Fruit fly (Drosophila melanogaster) whole organism, embryonic: Measurements from ENCODE around the gene CG2767.

Source experiments
- CG10543 ChIP-seq: fragments of 200-800 bp; sonication (Bioruptor generic); optimal IDR thresholded peaks from 3 replicates; lab custom pipeline; 2017; ENCODE audit warnings: missing biosample characterization, mild to moderate bottlenecking, missing genetic modification characterization, moderate library complexity
- CG12219 ChIP-seq: fragments of 200-800 bp; sonication (Bioruptor generic); optimal IDR thresholded peaks from 3 replicates; lab custom pipeline; 2018; ENCODE audit warnings: missing biosample characterization, mild to moderate bottlenecking, missing genetic modification characterization
- CG12299 ChIP-seq: fragments of 200-800 bp; sonication (Bioruptor generic); optimal IDR thresholded peaks from 2 replicates; lab custom pipeline; 2018; ENCODE audit warnings: missing biosample characterization, mild to moderate bottlenecking, missing genetic modification characterization
- CG12942 ChIP-seq: fragments of 200-800 bp; sonication (Bioruptor generic); optimal IDR thresholded peaks from 3 replicates; lab custom pipeline; 2016; ENCODE audit warnings: missing biosample characterization, missing genetic modification characterization
- CG1602 ChIP-seq: fragments of 200-800 bp; sonication (Bioruptor generic); optimal IDR thresholded peaks from 3 replicates; lab custom pipeline; 2016; ENCODE audit warnings: missing biosample characterization, missing genetic modification characterization
- CG16779 ChIP-seq: fragments of 200-800 bp; sonication (Bioruptor generic); IDR thresholded peaks from 2 replicates; pipeline ENCODE4 v1.3.6; 2022; ENCODE audit warnings: missing biosample characterization, missing genetic modification characterization
- CG1792 ChIP-seq: fragments of 200-800 bp; sonication (Bioruptor generic); optimal IDR thresholded peaks from 2 replicates; lab custom pipeline; 2016; ENCODE audit warnings: missing biosample characterization, missing genetic modification characterization
- CG30020 ChIP-seq: fragments of 200-800 bp; optimal IDR thresholded peaks from 2 replicates; lab custom pipeline; 2019; ENCODE audit warnings: missing biosample characterization, mild to moderate bottlenecking, missing genetic modification characterization, moderate library complexity
- CG3163 ChIP-seq: fragments of 200-800 bp; sonication (Bioruptor generic); optimal IDR thresholded peaks from 3 replicates; lab custom pipeline; 2016; ENCODE audit warnings: missing biosample characterization, missing genetic modification characterization
- CG4360 ChIP-seq: fragments of 200-800 bp; sonication (Bioruptor generic); IDR thresholded peaks from 2 replicates; pipeline ENCODE4 v1.3.6; 2022; ENCODE audit warnings: missing biosample characterization, missing genetic modification characterization
- CG4730 ChIP-seq: fragments of 200-800 bp; sonication (Bioruptor generic); IDR thresholded peaks from 2 replicates; pipeline ENCODE4 v1.3.6; 2022; ENCODE audit warnings: missing biosample characterization, missing genetic modification characterization
- CG4820 ChIP-seq: fragments of 200-800 bp; sonication (Bioruptor generic); optimal IDR thresholded peaks from 3 replicates; lab custom pipeline; 2016; ENCODE audit warnings: missing biosample characterization, missing genetic modification characterization
- CG6689 ChIP-seq: fragments of 200-800 bp; sonication (Bioruptor generic); IDR thresholded peaks from 2 replicates; pipeline ENCODE4 v1.3.6; 2022; ENCODE audit warnings: missing biosample characterization, missing genetic modification characterization
- CG7357 ChIP-seq: fragments of 200-800 bp; sonication (Bioruptor generic); IDR thresholded peaks from 3 replicates; pipeline ENCODE4 v1.3.6; 2022; ENCODE audit warnings: missing biosample characterization, missing genetic modification characterization
- CG7372 ChIP-seq: fragments of 200-800 bp; sonication (Bioruptor generic); IDR thresholded peaks from 2 replicates; pipeline ENCODE4 v1.3.6; 2022; ENCODE audit warnings: missing biosample characterization, missing genetic modification characterization
- CG7745 ChIP-seq: fragments of 200-800 bp; sonication (Bioruptor generic); optimal IDR thresholded peaks from 2 replicates; lab custom pipeline; 2018; ENCODE audit warnings: missing biosample characterization, mild to moderate bottlenecking, missing genetic modification characterization, moderate library complexity
- CG9609 ChIP-seq: fragments of 200-800 bp; sonication (Bioruptor generic); optimal IDR thresholded peaks from 3 replicates; lab custom pipeline; 2016; ENCODE audit warnings: missing biosample characterization, missing genetic modification characterization
- Drgx ChIP-seq: fragments of 200-800 bp; sonication (Bioruptor generic); IDR thresholded peaks from 2 replicates; pipeline ENCODE4 v1.3.6; 2022; ENCODE audit warnings: missing biosample characterization, missing genetic modification characterization
- Eip74EF ChIP-seq, 2 experiments: fragments of 200-800 bp in 1 of 2; fragments of >200 bp in 1 of 2; sonication (Bioruptor generic) in 1 of 2; optimal IDR thresholded peaks; 2 replicates each; lab custom pipeline; 2017 to 2019; ENCODE audit warnings: missing biosample characterization in 2 of 2, missing genetic modification characterization in 2 of 2, mild to moderate bottlenecking in 1 of 2, moderate library complexity in 1 of 2
- GATAe ChIP-seq: fragments of 200-800 bp; sonication (Bioruptor generic); conservative IDR thresholded peaks from 2 replicates; pipeline ENCODE4 v1.3.6; 2022; ENCODE audit warnings: missing biosample characterization, missing genetic modification characterization
- HLH4C ChIP-seq: fragments of 200-800 bp; sonication (Bioruptor generic); IDR thresholded peaks from 3 replicates; pipeline ENCODE4 v1.3.6; 2022; ENCODE audit warnings: missing biosample characterization, missing genetic modification characterization; ENCODE audit not compliant: partially characterized antibody
- HmgD ChIP-seq: fragments of 200-800 bp; sonication (Bioruptor generic); optimal IDR thresholded peaks from 3 replicates; lab custom pipeline; 2016; ENCODE audit warnings: missing biosample characterization, missing genetic modification characterization
- NC2α ChIP-seq: fragments of 200-800 bp; sonication (Bioruptor generic); optimal IDR thresholded peaks from 2 replicates; lab custom pipeline; 2016; ENCODE audit warnings: missing biosample characterization, missing genetic modification characterization
- NfI ChIP-seq: fragments of 200-800 bp; sonication (Bioruptor generic); optimal IDR thresholded peaks from 3 replicates; lab custom pipeline; 2018; ENCODE audit warnings: missing biosample characterization, mild to moderate bottlenecking, missing genetic modification characterization, moderate library complexity
- Optix ChIP-seq: fragments of 200-800 bp; sonication (Bioruptor generic); IDR thresholded peaks from 3 replicates; pipeline ENCODE4 v1.3.6; 2022; ENCODE audit warnings: missing biosample characterization, missing genetic modification characterization
- Ptx1 ChIP-seq: fragments of 200-800 bp; sonication (Bioruptor generic); IDR thresholded peaks from 2 replicates; pipeline ENCODE4 v1.3.6; 2022; ENCODE audit warnings: missing biosample characterization, missing genetic modification characterization
- Trl ChIP-seq, 3 experiments: fragments of >200 bp in 2 of 3; fragments of 200-800 bp in 1 of 3; sonication (Bioruptor generic) in 1 of 3; optimal IDR thresholded peaks; 2 replicates in 1 of 3; 3 replicates in 2 of 3; lab custom pipeline; 2016 to 2017; ENCODE audit warnings: missing biosample characterization in 1 of 3, missing genetic modification characterization in 1 of 3
- ara ChIP-seq: fragments of 200-800 bp; sonication (Bioruptor generic); IDR thresholded peaks from 2 replicates; pipeline ENCODE4 v1.3.6; 2022; ENCODE audit warnings: missing biosample characterization, missing genetic modification characterization
- cg ChIP-seq: fragments of 200-800 bp; sonication (Bioruptor generic); optimal IDR thresholded peaks from 3 replicates; lab custom pipeline; 2019; ENCODE audit warnings: missing biosample characterization, mild to moderate bottlenecking, missing genetic modification characterization, moderate library complexity
- chinmo ChIP-seq: fragments of 200-800 bp; sonication (Bioruptor generic); IDR thresholded peaks from 4 replicates; pipeline ENCODE4 v1.3.6; 2022; ENCODE audit warnings: missing biosample characterization, missing genetic modification characterization; ENCODE audit not compliant: partially characterized antibody
- crp ChIP-seq, 2 experiments: fragments of 200-800 bp; sonication (Bioruptor generic); optimal IDR thresholded peaks; 2 replicates in 1 of 2; 3 replicates in 1 of 2; lab custom pipeline; 2017; ENCODE audit warnings: missing biosample characterization in 2 of 2, missing genetic modification characterization in 2 of 2, mild to moderate bottlenecking in 1 of 2, moderate library complexity in 1 of 2
- cwo ChIP-seq: fragments of 200-800 bp; sonication (Bioruptor generic); optimal IDR thresholded peaks from 3 replicates; lab custom pipeline; 2017; ENCODE audit warnings: missing biosample characterization, missing genetic modification characterization, mild to moderate bottlenecking, moderate library complexity, missing genetic modification reagents
- danr ChIP-seq: fragments of 200-800 bp; sonication (Bioruptor generic); IDR thresholded peaks from 2 replicates; pipeline ENCODE4 v1.3.6; 2022; ENCODE audit warnings: missing biosample characterization, missing genetic modification characterization
- exex ChIP-seq: fragments of 200-800 bp; sonication (Bioruptor generic); optimal IDR thresholded peaks from 4 replicates; lab custom pipeline; 2018; ENCODE audit warnings: missing biosample characterization, mild to moderate bottlenecking, missing genetic modification characterization, moderate library complexity
- gce ChIP-seq: fragments of 200-800 bp; sonication (Bioruptor generic); IDR thresholded peaks from 3 replicates; pipeline ENCODE4 v1.3.6; 2022; ENCODE audit warnings: missing biosample characterization, missing genetic modification characterization
- gcm ChIP-seq: fragments of 200-800 bp; sonication (Bioruptor generic); optimal IDR thresholded peaks from 2 replicates; lab custom pipeline; 2019; ENCODE audit warnings: missing biosample characterization, mild to moderate bottlenecking, missing genetic modification characterization, moderate library complexity
- grau ChIP-seq: fragments of 200-800 bp; optimal IDR thresholded peaks from 3 replicates; lab custom pipeline; 2019; ENCODE audit warnings: missing biosample characterization, mild to moderate bottlenecking, missing genetic modification characterization, moderate library complexity
- lov ChIP-seq, 2 experiments: fragments of 200-800 bp in 1 of 2; fragments of >200 bp in 1 of 2; sonication (Bioruptor generic) in 1 of 2; IDR thresholded peaks in 1 of 2; optimal IDR thresholded peaks in 1 of 2; 2 replicates in 1 of 2; 3 replicates in 1 of 2; pipeline versions ENCODE4 v1.3.6 to Lab custom; 2017 to 2022; ENCODE audit warnings: missing biosample characterization in 1 of 2, missing genetic modification characterization in 1 of 2
- mirr ChIP-seq: fragments of 200-800 bp; sonication (Bioruptor generic); optimal IDR thresholded peaks from 3 replicates; lab custom pipeline; 2018; ENCODE audit warnings: missing biosample characterization, mild to moderate bottlenecking, missing genetic modification characterization
- mld ChIP-seq: fragments of 200-800 bp; sonication (Bioruptor generic); IDR thresholded peaks from 3 replicates; pipeline ENCODE4 v1.3.6; 2022; ENCODE audit warnings: missing biosample characterization, missing genetic modification characterization; ENCODE audit not compliant: partially characterized antibody
- p53 ChIP-seq: fragments of 200-800 bp; sonication (Bioruptor generic); optimal IDR thresholded peaks from 2 replicates; lab custom pipeline; 2016; ENCODE audit warnings: missing biosample characterization, missing genetic modification characterization
- sens ChIP-seq: fragments of 200-800 bp; sonication (Bioruptor generic); peaks from one replicate; lab custom pipeline; 2016; ENCODE audit warnings: missing biosample characterization, missing genetic modification characterization
- slbo ChIP-seq: fragments of 200-800 bp; sonication (Bioruptor generic); IDR thresholded peaks from 2 replicates; pipeline ENCODE4 v1.3.6; 2022; ENCODE audit warnings: missing biosample characterization, missing genetic modification characterization
- sob ChIP-seq: fragments of 200-800 bp; sonication (Bioruptor generic); IDR thresholded peaks from 2 replicates; pipeline ENCODE4 v1.3.6; 2022; ENCODE audit warnings: missing biosample characterization, missing genetic modification characterization
- sug ChIP-seq: fragments of 200-800 bp; optimal IDR thresholded peaks from 2 replicates; lab custom pipeline; 2019; ENCODE audit warnings: missing biosample characterization, mild to moderate bottlenecking, missing genetic modification characterization, moderate library complexity
- toy ChIP-seq: fragments of 200-800 bp; sonication (Bioruptor generic); IDR thresholded peaks from 2 replicates; pipeline ENCODE4 v1.3.6; 2022; ENCODE audit warnings: missing biosample characterization, missing genetic modification characterization
- zen2 ChIP-seq: fragments of 200-800 bp; sonication (Bioruptor generic); IDR thresholded peaks from 3 replicates; pipeline ENCODE4 v1.3.6; 2022; ENCODE audit warnings: missing biosample characterization, missing genetic modification characterization; ENCODE audit not compliant: partially characterized antibody

Gene CG2767

dm6 chr3R:7995722-7996121 is 12.2 kb downstream of the CG2767 start, which contains the start of gene Elovl7 (continued):
- TF ChIP-seq CG7745 (tag; lab: Kevin White, UChicago): no peak
- TF ChIP-seq CG16779: no peak
- TF ChIP-seq chinmo (GFP tag; lab: Robert Waterston, UW): 0 out of 4 replicates have a peak, but pooled peaks have one; percentile 44
- no peak for TF ChIP-seq ara (GFP tag; lab: Robert Waterston, UW)
- TF ChIP-seq Eip74EF (GFP tag; optimal IDR thresholded peaks at IDR 0.05; lab: Kevin White, UChicago): peak in 1 of 2 experiments; percentile 17
- no peak for TF ChIP-seq toy (GFP tag; lab: Robert Waterston, UW)
- TF ChIP-seq lov (optimal IDR thresholded peaks at IDR 0.05; lab: Kevin White, UChicago): no peak
- TF ChIP-seq lov (GFP tag; IDR thresholded peaks at IDR 0.05; lab: Robert Waterston, UW): no peak
- TF ChIP-seq CG30020 (tag; lab: Kevin White, UChicago): no peak
- TF ChIP-seq p53: no peak
- TF ChIP-seq NfI (GFP tag; lab: Kevin White, UChicago): no peak
- no peak for TF ChIP-seq HLH4C
- no peak for TF ChIP-seq CG12299 (tag; lab: Kevin White, UChicago)
- no peak for TF ChIP-seq CG4730 (GFP tag; lab: Robert Waterston, UW)
- TF ChIP-seq gce: no peak
- peak; percentile 27 for TF ChIP-seq CG10543 (GFP tag; lab: Kevin White, UChicago)
- TF ChIP-seq CG1602 (GFP tag; lab: Kevin White, UChicago): no peak
- TF ChIP-seq danr (GFP tag; lab: Robert Waterston, UW): no peak
- TF ChIP-seq slbo (GFP tag; lab: Robert Waterston, UW): peak; percentile 23; the same call in 1 of the 2 replicates
- no peak for TF ChIP-seq CG12219 (GFP tag; lab: Kevin White, UChicago)

dm6 chr3R:7994629-7995028 is 13.3 kb downstream of the CG2767 start:
- TF ChIP-seq CG6689 (GFP tag; lab: Robert Waterston, UW) (no peak), CG7357 (GFP tag; lab: Robert Waterston, UW) (no peak), Ptx1 (GFP tag; lab: Robert Waterston, UW) (0 out of 2 replicates have a peak, but pooled peaks have one; percentile 6)

- TF ChIP-seq grau (no peak), CG4820 (GFP tag; lab: Kevin White, UChicago) (no peak), CG1792 (GFP tag; lab: Kevin White, UChicago) (no peak), chinmo (GFP tag; lab: Robert Waterston, UW) (peak; percentile 85; the same call in 1 of the 4 replicates), sens (GFP tag; lab: Kevin White, UChicago) (peak; percentile 68), Trl (optimal IDR thresholded peaks at IDR 0.05; lab: Kevin White, UChicago) (peak; percentile 15 to 70), Trl (GFP tag; optimal IDR thresholded peaks at IDR 0.05; lab: Kevin White, UChicago) (no peak), mld (no peak), CG9609 (GFP tag; lab: Kevin White, UChicago) (no peak), cg (GFP tag; lab: Kevin White, UChicago) (peak; percentile 75), cwo (GFP tag; lab: Kevin White, UChicago) (peak; percentile 46), Optix (GFP tag; lab: Robert Waterston, UW) (no peak), exex (tag; lab: Kevin White, UChicago) (peak; percentile 25), Drgx (0 out of 2 replicates have a peak, but pooled peaks have one; percentile 9), GATAe (no peak), gcm (GFP tag; lab: Kevin White, UChicago) (no peak), HmgD (GFP tag; lab: Kevin White, UChicago) (no peak), CG4360 (no peak), mirr (GFP tag; lab: Kevin White, UChicago) (peak; percentile 18), NC2α (GFP tag; lab: Kevin White, UChicago) (no peak), crp (GFP tag; optimal IDR thresholded peaks at IDR 0.05; lab: Kevin White, UChicago) (peak in 1 of 2 experiments; percentile 39), CG3163 (GFP tag; lab: Kevin White, UChicago) (peak; percentile 80), sug (peak; percentile 27), CG12942 (GFP tag; lab: Kevin White, UChicago) (no peak), CG7372 (GFP tag; lab: Robert Waterston, UW) (0 out of 2 replicates have a peak, but pooled peaks have one; percentile 37), sob (GFP tag; lab: Robert Waterston, UW) (no peak), zen2 (GFP tag; lab: Robert Waterston, UW) (peak; percentile 10; the same call in 1 of the 3 replicates)
Measured at dm6 chr3R:7993506-7993905, 14.4 kb downstream of the CG2767 start.
